Worm (Caenorhabditis elegans) whole organism, L4 larva: ENCODE data around the gene nspc-13.
"Not testable (repeated sequence)": the region's sequence is repeated elsewhere in the genome, so short reads cannot be mapped to it uniquely, and the experiment has no call there.

Experiments
- T20F7.1 ChIP-seq: fragments of 200-800 bp; sonication (Bioruptor generic); optimal IDR thresholded peaks from 2 replicates; lab custom pipeline; 2018; ENCODE audit warnings: mild to moderate bottlenecking, missing genetic modification characterization, missing compliant biosample characterization
- dmd-8 ChIP-seq: fragments of 200-800 bp; sonication (Bioruptor generic); IDR thresholded peaks from 2 replicates; pipeline ENCODE4 v1.3.6; 2022; ENCODE audit warnings: missing genetic modification characterization, missing compliant biosample characterization
- fkh-10 ChIP-seq: fragments of 150-350 bp; optimal IDR thresholded peaks from 2 replicates; lab custom pipeline; 2014; ENCODE audit warnings: missing biosample characterization, missing genetic modification reagents, missing genetic modification characterization
- lin-1 ChIP-seq: fragments of 200-800 bp; sonication (Bioruptor generic); IDR thresholded peaks from 2 replicates; pipeline ENCODE4 v1.3.6; 2022; ENCODE audit warnings: missing genetic modification reagents, missing genetic modification characterization, missing compliant biosample characterization
- lin-39 ChIP-seq: fragments of 150-350 bp; optimal IDR thresholded peaks from 2 replicates; lab custom pipeline; 2014; ENCODE audit warnings: missing biosample characterization, missing genetic modification reagents, missing genetic modification characterization
- nhr-11 ChIP-seq: fragments of 150-350 bp; optimal IDR thresholded peaks from 2 replicates; lab custom pipeline; 2014; ENCODE audit warnings: missing biosample characterization, missing genetic modification characterization
- nhr-6 ChIP-seq: fragments of 150-350 bp; optimal IDR thresholded peaks from 2 replicates; lab custom pipeline; 2014; ENCODE audit warnings: missing biosample characterization, missing genetic modification characterization
- unc-130 ChIP-seq: sonication (generic microtip); optimal IDR thresholded peaks from 2 replicates; lab custom pipeline; 2016; ENCODE audit warnings: missing genetic modification reagents, missing genetic modification characterization, missing compliant biosample characterization
- unc-39 ChIP-seq: sonication (generic microtip); optimal IDR thresholded peaks from 2 replicates; lab custom pipeline; 2017; ENCODE audit warnings: missing biosample characterization, missing genetic modification characterization
- zag-1 ChIP-seq: fragments of 150-350 bp; optimal IDR thresholded peaks from 2 replicates; lab custom pipeline; 2014; ENCODE audit warnings: missing biosample characterization, missing genetic modification characterization
- ztf-11 ChIP-seq: fragments of 150-350 bp; optimal IDR thresholded peaks from 2 replicates; lab custom pipeline; 2014; ENCODE audit warnings: missing biosample characterization, missing genetic modification characterization

DNA sequence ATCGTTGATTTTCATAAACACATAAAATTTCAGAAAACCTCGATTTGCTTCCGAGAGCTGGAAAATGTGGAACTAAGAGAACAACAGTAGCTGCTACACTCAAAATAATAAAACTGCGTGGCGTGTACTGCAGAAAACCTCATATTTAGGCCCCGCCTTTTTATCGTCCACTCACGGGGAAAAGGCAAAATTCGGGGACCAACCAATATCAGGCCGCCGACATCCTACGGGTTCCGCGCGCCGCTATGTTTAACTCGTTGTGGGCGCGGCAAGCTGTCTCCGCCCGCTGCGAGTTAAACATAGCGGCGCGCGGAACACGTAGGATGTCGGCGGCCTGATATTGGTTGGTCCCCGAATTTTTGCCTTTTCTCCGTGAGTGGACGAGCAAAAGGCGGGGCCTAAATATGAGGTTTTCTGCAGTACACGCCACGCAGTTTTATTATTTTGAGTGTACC is 49.2 kb upstream of the nspc-13 start, which contains the start of gene F17A2.16:
- not testable (repeated sequence) for TF ChIP-seq lin-1 (GFP tag; lab: Robert Waterston, UW); T20F7.1; unc-39 (tag; lab: Kevin White, UChicago); unc-130; dmd-8 (GFP tag; lab: Robert Waterston, UW); ztf-11 (tag; lab: Kevin White, UChicago); zag-1 (tag; lab: Kevin White, UChicago); nhr-6; lin-39 (tag; lab: Kevin White, UChicago); fkh-10 (GFP tag; lab: Kevin White, UChicago); nhr-11 (tag; lab: Kevin White, UChicago)
